Fruit fly (Drosophila melanogaster) whole organism, prepupa: Measurements from ENCODE around the gene CG31798.

Source experiments
- Blimp-1 ChIP-seq: fragments of 200-800 bp; sonication (Bioruptor generic); optimal IDR thresholded peaks from 3 replicates; lab custom pipeline; 2017; ENCODE audit warnings: missing biosample characterization, missing genetic modification characterization, mild to moderate bottlenecking, moderate library complexity, missing genetic modification reagents
- CG10631 ChIP-seq: fragments of 200-800 bp; sonication (Bioruptor generic); optimal IDR thresholded peaks from 2 replicates; lab custom pipeline; 2016; ENCODE audit warnings: missing biosample characterization, missing genetic modification characterization
- CG11294 ChIP-seq: fragments of 200-800 bp; sonication (Bioruptor generic); IDR thresholded peaks from 2 replicates; pipeline ENCODE4 v1.3.6; 2022; ENCODE audit warnings: missing biosample characterization, missing genetic modification characterization
- CG11762 ChIP-seq: fragments of 200-800 bp; sonication (Bioruptor generic); optimal IDR thresholded peaks from 3 replicates; lab custom pipeline; 2016; ENCODE audit warnings: missing biosample characterization, missing genetic modification characterization; ENCODE audit not compliant: insufficient read depth
- CG15336 ChIP-seq: fragments of 200-800 bp; sonication (Bioruptor generic); IDR thresholded peaks from 2 replicates; pipeline ENCODE4 v1.3.6; 2022; ENCODE audit warnings: missing biosample characterization, missing genetic modification characterization
- CG1621 ChIP-seq: fragments of 200-800 bp; sonication (Bioruptor generic); optimal IDR thresholded peaks from 3 replicates; lab custom pipeline; 2018; ENCODE audit warnings: missing biosample characterization, mild to moderate bottlenecking, missing genetic modification characterization
- CG16779 ChIP-seq: fragments of 200-800 bp; sonication (Bioruptor generic); optimal IDR thresholded peaks from 3 replicates; lab custom pipeline; 2017; ENCODE audit warnings: missing biosample characterization, mild to moderate bottlenecking, missing genetic modification characterization
- CG3032 ChIP-seq: fragments of 200-800 bp; optimal IDR thresholded peaks from 2 replicates; lab custom pipeline; 2019; ENCODE audit warnings: missing biosample characterization, mild to moderate bottlenecking, missing genetic modification characterization, moderate library complexity
- CG31627 ChIP-seq: fragments of 200-800 bp; sonication (Bioruptor generic); optimal IDR thresholded peaks from 3 replicates; lab custom pipeline; 2016; ENCODE audit warnings: missing biosample characterization, missing genetic modification characterization
- CG32006 ChIP-seq: fragments of 200-800 bp; sonication (Bioruptor generic); optimal IDR thresholded peaks from 3 replicates; lab custom pipeline; 2017; ENCODE audit warnings: missing biosample characterization, mild to moderate bottlenecking, missing genetic modification characterization
- CG34406 ChIP-seq: fragments of 200-800 bp; sonication (Bioruptor generic); optimal IDR thresholded peaks from 3 replicates; lab custom pipeline; 2016; ENCODE audit warnings: missing biosample characterization, missing genetic modification characterization
- CG4318 ChIP-seq: fragments of 200-800 bp; sonication (Bioruptor generic); optimal IDR thresholded peaks from 3 replicates; lab custom pipeline; 2017; ENCODE audit warnings: missing biosample characterization, mild to moderate bottlenecking, missing genetic modification characterization
- CG6163 ChIP-seq: fragments of 200-800 bp; sonication (Bioruptor generic); IDR thresholded peaks from 3 replicates; pipeline ENCODE4 v1.3.6; 2022; ENCODE audit warnings: missing biosample characterization, missing genetic modification characterization
- CG6792 ChIP-seq: fragments of 200-800 bp; sonication (Bioruptor generic); optimal IDR thresholded peaks from 3 replicates; lab custom pipeline; 2016; ENCODE audit warnings: missing biosample characterization, missing genetic modification characterization
- CG6808 ChIP-seq: fragments of 200-800 bp; sonication (Bioruptor generic); optimal IDR thresholded peaks from 3 replicates; lab custom pipeline; 2017; ENCODE audit warnings: missing biosample characterization, missing genetic modification characterization, mild to moderate bottlenecking, moderate library complexity, missing genetic modification reagents
- CG7368 ChIP-seq: fragments of 200-800 bp; sonication (Bioruptor generic); optimal IDR thresholded peaks from 3 replicates; lab custom pipeline; 2016; ENCODE audit warnings: missing biosample characterization, missing genetic modification characterization
- CG8119 ChIP-seq: fragments of 200-800 bp; sonication (Bioruptor generic); IDR thresholded peaks from 3 replicates; pipeline ENCODE4 v1.3.6; 2022; ENCODE audit warnings: missing biosample characterization, missing genetic modification characterization
- CG8632 ChIP-seq: fragments of 200-800 bp; sonication (Bioruptor generic); optimal IDR thresholded peaks from 3 replicates; lab custom pipeline; 2016; ENCODE audit warnings: missing biosample characterization, missing genetic modification characterization
- CG9139 ChIP-seq: fragments of 200-800 bp; sonication (Bioruptor generic); optimal IDR thresholded peaks from 3 replicates; lab custom pipeline; 2017; ENCODE audit warnings: missing biosample characterization, mild to moderate bottlenecking, missing genetic modification characterization
- Eip78C ChIP-seq: fragments of 200-800 bp; sonication (Bioruptor generic); peaks from one replicate; lab custom pipeline; 2016; ENCODE audit warnings: missing biosample characterization, missing genetic modification characterization
- Eip93F ChIP-seq: fragments of 200-800 bp; sonication (Bioruptor generic); optimal IDR thresholded peaks from 2 replicates; lab custom pipeline; 2016; ENCODE audit warnings: missing biosample characterization, mild to moderate bottlenecking, missing genetic modification characterization
- Ets21C ChIP-seq: fragments of 200-800 bp; sonication (Bioruptor generic); optimal IDR thresholded peaks from 3 replicates; lab custom pipeline; 2016; ENCODE audit warnings: missing biosample characterization, missing genetic modification characterization
- Ets96B ChIP-seq: fragments of 200-800 bp; optimal IDR thresholded peaks from 2 replicates; lab custom pipeline; 2019; ENCODE audit warnings: missing biosample characterization, mild to moderate bottlenecking, missing genetic modification characterization, moderate library complexity
- Gug ChIP-seq: fragments of 200-800 bp; sonication (Bioruptor generic); IDR thresholded peaks from 2 replicates; pipeline ENCODE4 v1.3.6; 2022; ENCODE audit warnings: missing biosample characterization, missing genetic modification characterization
- Hr38 ChIP-seq: sonication (Bioruptor generic); optimal IDR thresholded peaks from 2 replicates; lab custom pipeline; 2016; ENCODE audit warnings: missing biosample characterization, missing genetic modification characterization
- Hr39 ChIP-seq: fragments of 200-800 bp; sonication (Bioruptor generic); optimal IDR thresholded peaks from 2 replicates; lab custom pipeline; 2016; ENCODE audit warnings: missing biosample characterization, missing genetic modification characterization
- Hr4 ChIP-seq: fragments of 200-800 bp; sonication (Bioruptor generic); optimal IDR thresholded peaks from 3 replicates; lab custom pipeline; 2016; ENCODE audit warnings: missing biosample characterization, missing genetic modification characterization
- Met ChIP-seq: fragments of 200-800 bp; sonication (Bioruptor generic); optimal IDR thresholded peaks from 3 replicates; lab custom pipeline; 2016; ENCODE audit warnings: missing biosample characterization, missing genetic modification characterization
- OdsH ChIP-seq: fragments of 200-800 bp; sonication (Bioruptor generic); optimal IDR thresholded peaks from 3 replicates; lab custom pipeline; 2016; ENCODE audit warnings: missing biosample characterization, missing genetic modification characterization
- Sox102F ChIP-seq: fragments of 200-800 bp; sonication (Bioruptor generic); optimal IDR thresholded peaks from 2 replicates; lab custom pipeline; 2016; ENCODE audit warnings: missing biosample characterization, mild to moderate bottlenecking, missing genetic modification characterization
- Sox14 ChIP-seq: fragments of 200-800 bp; sonication (Bioruptor generic); optimal IDR thresholded peaks from 3 replicates; lab custom pipeline; 2016; ENCODE audit warnings: missing biosample characterization, missing genetic modification characterization
- Sox15 ChIP-seq: fragments of 200-800 bp; sonication (Bioruptor generic); optimal IDR thresholded peaks from 3 replicates; lab custom pipeline; 2016; ENCODE audit warnings: missing biosample characterization, missing genetic modification characterization
- achi ChIP-seq: fragments of 200-800 bp; sonication (Bioruptor generic); optimal IDR thresholded peaks from 3 replicates; lab custom pipeline; 2016; ENCODE audit warnings: missing biosample characterization, missing genetic modification characterization
- dsx ChIP-seq: fragments of 200-800 bp; optimal IDR thresholded peaks from 3 replicates; lab custom pipeline; 2019; ENCODE audit warnings: missing biosample characterization, mild to moderate bottlenecking, missing genetic modification characterization, moderate library complexity; ENCODE audit not compliant: poor library complexity, severe bottlenecking
- eg ChIP-seq: fragments of 200-800 bp; sonication (Bioruptor generic); IDR thresholded peaks from 3 replicates; pipeline ENCODE4 v1.3.6; 2022; ENCODE audit warnings: missing biosample characterization, missing genetic modification characterization
- fd59A ChIP-seq: fragments of 200-800 bp; sonication (Bioruptor generic); optimal IDR thresholded peaks from 2 replicates; lab custom pipeline; 2017; ENCODE audit warnings: missing biosample characterization, mild to moderate bottlenecking, missing genetic modification characterization, missing genetic modification reagents
- fd85E ChIP-seq: fragments of 200-800 bp; sonication (Bioruptor generic); optimal IDR thresholded peaks from 3 replicates; lab custom pipeline; 2016; ENCODE audit warnings: missing biosample characterization, missing genetic modification characterization
- lz ChIP-seq: fragments of 200-800 bp; sonication (Bioruptor generic); optimal IDR thresholded peaks from 3 replicates; lab custom pipeline; 2016; ENCODE audit warnings: missing biosample characterization, missing genetic modification characterization
- spab ChIP-seq: fragments of 200-800 bp; sonication (Bioruptor generic); optimal IDR thresholded peaks from 2 replicates; lab custom pipeline; 2017; ENCODE audit warnings: missing biosample characterization, mild to moderate bottlenecking, missing genetic modification characterization, missing genetic modification reagents
- ss ChIP-seq, 2 experiments: fragments of 200-800 bp; sonication (Bioruptor generic); optimal IDR thresholded peaks; 2 replicates in 1 of 2; 3 replicates in 1 of 2; lab custom pipeline; 2017 to 2018; ENCODE audit warnings: mild to moderate bottlenecking in 2 of 2, missing biosample characterization in 2 of 2, missing genetic modification characterization in 2 of 2, moderate library complexity in 1 of 2
- svp ChIP-seq: fragments of 200-800 bp; sonication (Bioruptor generic); peaks from one replicate; lab custom pipeline; 2016; ENCODE audit warnings: missing biosample characterization, missing genetic modification characterization
- topi ChIP-seq: fragments of 200-800 bp; sonication (Bioruptor generic); optimal IDR thresholded peaks from 3 replicates; lab custom pipeline; 2016; ENCODE audit warnings: missing biosample characterization, missing genetic modification characterization
- vri ChIP-seq: fragments of 200-800 bp; sonication (Bioruptor generic); optimal IDR thresholded peaks from 3 replicates; lab custom pipeline; 2016; ENCODE audit warnings: missing biosample characterization, mild to moderate bottlenecking, missing genetic modification characterization

The CG31798 gene

DNA sequence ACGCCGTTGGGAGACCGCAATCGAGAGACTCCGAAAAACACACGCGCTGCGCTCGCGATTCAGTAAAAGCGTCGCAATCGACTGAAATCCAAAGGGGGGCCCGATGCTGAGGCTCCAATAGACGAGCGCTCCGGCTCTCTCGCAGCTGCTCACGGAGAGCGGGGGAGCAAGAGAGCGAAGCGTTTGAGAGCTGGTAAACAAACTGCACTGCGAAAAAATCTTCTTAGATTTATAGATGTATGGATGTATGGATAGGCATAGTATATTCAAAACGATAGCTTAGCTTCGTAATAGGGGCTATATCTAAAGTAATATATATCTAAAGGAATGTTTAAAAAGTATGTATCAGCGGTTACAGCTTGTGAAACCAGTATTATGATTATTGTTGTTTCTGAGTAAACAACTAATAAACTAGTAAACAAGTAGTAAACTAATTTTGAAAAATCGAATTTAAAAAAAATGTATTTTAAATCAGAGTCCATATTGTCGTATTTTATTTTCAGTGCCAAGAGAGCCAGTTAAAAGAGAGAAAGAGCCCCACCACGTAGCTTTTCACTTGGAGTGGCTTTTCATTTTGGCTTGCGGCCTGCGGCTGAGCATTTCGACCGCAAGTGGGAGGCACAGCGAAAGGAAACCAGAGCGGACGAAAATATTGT lies 29.6 kb downstream of the CG31798 start, which contains the start of the genes Alp12 and CG13085 (continued):
- peak; percentile 98 for TF ChIP-seq Hr4 (GFP tag; lab: Kevin White, UChicago)
- peak; percentile 83 for TF ChIP-seq Eip93F (GFP tag; lab: Kevin White, UChicago)
- TF ChIP-seq fd85E (GFP tag; lab: Kevin White, UChicago): peak; percentile 73
- TF ChIP-seq CG3032 (tag; lab: Kevin White, UChicago): peak; percentile 93
- TF ChIP-seq CG11762: peak; percentile 92
- peak; percentile 99 for TF ChIP-seq CG32006 (GFP tag; lab: Kevin White, UChicago)
- TF ChIP-seq Hr38 (GFP tag; lab: Kevin White, UChicago): peak; percentile 8
- TF ChIP-seq Sox15 (GFP tag; lab: Kevin White, UChicago): peak; percentile 91
- peak; percentile 89 to 90 for TF ChIP-seq ss (GFP tag; optimal IDR thresholded peaks at IDR 0.05; lab: Kevin White, UChicago)
- peak; percentile 94 for TF ChIP-seq CG8632
- peak; percentile 86 for TF ChIP-seq Ets21C
- TF ChIP-seq CG11294 (GFP tag; lab: Robert Waterston, UW): peak; percentile 97
- peak; percentile 94 for TF ChIP-seq Met (GFP tag; lab: Kevin White, UChicago)
- peak; percentile 95 for TF ChIP-seq CG16779 (tag; lab: Kevin White, UChicago)
- peak; percentile 97 for TF ChIP-seq Gug (GFP tag; lab: Robert Waterston, UW)

DNA sequence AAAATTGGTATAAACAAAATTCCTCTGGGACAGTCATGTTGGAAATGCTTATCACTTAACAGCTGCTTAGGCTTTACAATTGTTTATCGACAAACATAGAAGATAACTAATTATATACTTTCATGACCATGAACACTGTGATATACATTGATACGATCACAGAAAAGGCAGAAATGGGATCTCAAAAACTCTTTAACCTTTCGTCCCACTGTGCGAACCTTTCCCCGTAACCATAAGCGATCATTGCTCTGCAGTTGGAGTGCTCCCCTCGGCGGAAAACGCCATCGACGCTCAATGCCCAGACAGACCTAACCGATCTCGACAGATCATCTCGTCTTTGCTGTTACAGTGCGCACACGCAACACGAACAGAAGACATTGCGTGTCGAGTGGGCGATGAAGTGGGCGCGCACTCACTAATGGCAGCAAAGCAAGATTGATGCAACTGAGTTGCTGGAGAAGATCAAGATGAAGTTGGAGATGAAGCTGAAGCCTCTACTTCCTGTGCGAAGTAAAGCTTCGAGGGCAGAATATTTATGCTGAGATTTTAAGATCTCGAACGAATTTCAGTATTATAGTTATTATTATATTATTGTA lies 30.4 kb downstream of the CG31798 start:
- peak; percentile 57; the same call in 2 of the 3 replicates for TF ChIP-seq eg (GFP tag; lab: Robert Waterston, UW)
- TF ChIP-seq fd59A: no peak
- no peak for TF ChIP-seq Sox15 (GFP tag; lab: Kevin White, UChicago)
- TF ChIP-seq dsx: peak; percentile 17
- peak; percentile 32 for TF ChIP-seq svp (GFP tag; lab: Kevin White, UChicago)
- no peak for TF ChIP-seq Hr38 (GFP tag; lab: Kevin White, UChicago)
- no peak for TF ChIP-seq CG10631
- no peak for TF ChIP-seq CG11762
- no peak for TF ChIP-seq spab (GFP tag; lab: Kevin White, UChicago)
- TF ChIP-seq Ets96B (tag; lab: Kevin White, UChicago): no peak
- no peak for TF ChIP-seq CG6792
- peak; percentile 28; the same call in 1 of the 2 replicates for TF ChIP-seq Gug (GFP tag; lab: Robert Waterston, UW)
- no peak for TF ChIP-seq CG9139
- TF ChIP-seq fd85E (GFP tag; lab: Kevin White, UChicago): no peak
- TF ChIP-seq Sox102F (GFP tag; lab: Kevin White, UChicago): no peak
- no peak for TF ChIP-seq CG8119 (GFP tag; lab: Robert Waterston, UW)
- TF ChIP-seq Hr4 (GFP tag; lab: Kevin White, UChicago): peak; percentile 3
- TF ChIP-seq Eip78C (GFP tag; lab: Kevin White, UChicago): peak; percentile 77
- no peak for TF ChIP-seq CG32006 (GFP tag; lab: Kevin White, UChicago)
- TF ChIP-seq topi (GFP tag; lab: Kevin White, UChicago): peak; percentile 1
- peak in 1 of 2 experiments; percentile 88 for TF ChIP-seq ss (GFP tag; optimal IDR thresholded peaks at IDR 0.05; lab: Kevin White, UChicago)
- TF ChIP-seq CG4318 (GFP tag; lab: Kevin White, UChicago): peak; percentile 5
- TF ChIP-seq CG6163 (GFP tag; lab: Robert Waterston, UW): 0 out of 3 replicates have a peak, but pooled peaks have one; percentile 26

DNA sequence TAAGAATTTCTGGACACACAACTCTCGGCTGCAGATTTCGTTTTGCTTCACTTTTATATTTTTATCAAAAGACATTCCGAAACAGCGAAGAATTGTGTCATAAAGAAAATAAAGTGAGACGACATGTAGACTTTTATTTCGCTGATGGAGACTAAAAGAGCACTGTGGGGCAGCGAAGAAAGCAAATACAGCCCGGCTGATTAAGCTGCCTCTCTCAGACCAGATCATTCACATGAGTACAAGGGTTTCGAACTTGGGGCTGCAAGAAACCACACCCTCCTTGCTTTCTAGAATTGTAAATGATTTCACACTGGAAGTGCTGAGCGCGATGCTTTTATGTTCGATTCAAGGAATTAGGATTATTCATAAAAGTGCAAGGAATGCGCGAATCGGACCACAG lies 31.1 kb downstream of the CG31798 start:
- TF ChIP-seq CG9139: peak; percentile 1
- TF ChIP-seq CG15336: no peak
- TF ChIP-seq Met (GFP tag; lab: Kevin White, UChicago): no peak
- TF ChIP-seq CG6808 (GFP tag; lab: Kevin White, UChicago): no peak
- peak; percentile 80 for TF ChIP-seq svp (GFP tag; lab: Kevin White, UChicago)
- no peak for TF ChIP-seq spab (GFP tag; lab: Kevin White, UChicago)
- peak in 1 of 2 experiments; percentile 7 for TF ChIP-seq ss (GFP tag; optimal IDR thresholded peaks at IDR 0.05; lab: Kevin White, UChicago)
- TF ChIP-seq Blimp-1: no peak
- 0 out of 3 replicates have a peak, but pooled peaks have one; percentile 36 for TF ChIP-seq CG6163 (GFP tag; lab: Robert Waterston, UW)
- TF ChIP-seq topi (GFP tag; lab: Kevin White, UChicago): no peak
- no peak for TF ChIP-seq Sox14 (GFP tag; lab: Kevin White, UChicago)
- no peak for TF ChIP-seq CG1621 (tag; lab: Kevin White, UChicago)
- no peak for TF ChIP-seq OdsH
- TF ChIP-seq CG34406 (GFP tag; lab: Kevin White, UChicago): no peak
- no peak for TF ChIP-seq Sox102F (GFP tag; lab: Kevin White, UChicago)
- no peak for TF ChIP-seq achi (GFP tag; lab: Kevin White, UChicago)
- TF ChIP-seq CG8632: no peak
- no peak for TF ChIP-seq CG31627 (GFP tag; lab: Kevin White, UChicago)
- TF ChIP-seq Ets96B (tag; lab: Kevin White, UChicago): no peak
- no peak for TF ChIP-seq CG7368 (GFP tag; lab: Kevin White, UChicago)
- TF ChIP-seq Hr39 (GFP tag; lab: Kevin White, UChicago): no peak
- no peak for TF ChIP-seq Eip78C (GFP tag; lab: Kevin White, UChicago)
- TF ChIP-seq vri: peak; percentile 44
- TF ChIP-seq lz (GFP tag; lab: Kevin White, UChicago): no peak
- TF ChIP-seq Hr4 (GFP tag; lab: Kevin White, UChicago): no peak
- no peak for TF ChIP-seq CG11294 (GFP tag; lab: Robert Waterston, UW)
- TF ChIP-seq dsx: no peak
- no peak for TF ChIP-seq Ets21C
